Worm (Caenorhabditis elegans) whole organism, late embryonic: ENCODE results near the gene vps-36.

ENCODE experiments used
- C08G9.2 ChIP-seq: sonication (generic microtip); optimal IDR thresholded peaks from 2 replicates; lab custom pipeline; 2016; ENCODE audit warnings: mild to moderate bottlenecking, missing genetic modification characterization, moderate library complexity, missing compliant biosample characterization
- K02D7.2 ChIP-seq: sonication (generic microtip); optimal IDR thresholded peaks from 2 replicates; lab custom pipeline; 2017; ENCODE audit warnings: mild to moderate bottlenecking, missing genetic modification characterization, missing compliant biosample characterization
- Y22D7AL.16 ChIP-seq: sonication (generic microtip); optimal IDR thresholded peaks from 2 replicates; lab custom pipeline; 2016; ENCODE audit warnings: missing genetic modification characterization, missing compliant biosample characterization
- ceh-14 ChIP-seq: sonication (generic microtip); optimal IDR thresholded peaks from 2 replicates; lab custom pipeline; 2016; ENCODE audit warnings: missing genotype, missing genetic modification characterization, missing compliant biosample characterization
- ceh-18 ChIP-seq: sonication (generic microtip); optimal IDR thresholded peaks from 2 replicates; lab custom pipeline; 2016; ENCODE audit warnings: missing genetic modification characterization, missing compliant biosample characterization
- ceh-22 ChIP-seq: sonication (generic microtip); optimal IDR thresholded peaks from 2 replicates; lab custom pipeline; 2017; ENCODE audit warnings: missing biosample characterization, missing genetic modification characterization
- ceh-31 ChIP-seq: sonication (generic microtip); optimal IDR thresholded peaks from 2 replicates; lab custom pipeline; 2016; ENCODE audit warnings: missing genetic modification characterization, missing compliant biosample characterization
- ceh-34 ChIP-seq: sonication (generic microtip); optimal IDR thresholded peaks from 2 replicates; lab custom pipeline; 2016; ENCODE audit warnings: mild to moderate bottlenecking, missing genetic modification characterization, missing compliant biosample characterization
- ceh-48 ChIP-seq: sonication (generic microtip); optimal IDR thresholded peaks from 2 replicates; lab custom pipeline; 2016; ENCODE audit warnings: missing genetic modification characterization, inconsistent platforms, missing compliant biosample characterization
- ceh-6 ChIP-seq: fragments of 200-800 bp; sonication (Bioruptor generic); optimal IDR thresholded peaks from 2 replicates; lab custom pipeline; 2018; ENCODE audit warnings: mild to moderate bottlenecking, missing genetic modification characterization, missing compliant biosample characterization
- ceh-9 ChIP-seq: sonication (generic microtip); optimal IDR thresholded peaks from 2 replicates; lab custom pipeline; 2016; ENCODE audit warnings: mild to moderate bottlenecking, missing genetic modification characterization, inconsistent platforms, missing compliant biosample characterization
- dmd-4 ChIP-seq: sonication (generic microtip); optimal IDR thresholded peaks from 2 replicates; lab custom pipeline; 2016; ENCODE audit warnings: borderline replicate concordance, missing genetic modification characterization, missing compliant biosample characterization
- elt-2 ChIP-seq: sonication (generic microtip); optimal IDR thresholded peaks from 2 replicates; lab custom pipeline; 2016; ENCODE audit warnings: missing genetic modification reagents, missing genetic modification characterization, missing compliant biosample characterization
- ets-4 ChIP-seq: sonication (generic microtip); optimal IDR thresholded peaks from 2 replicates; lab custom pipeline; 2016; ENCODE audit warnings: missing genetic modification characterization, missing compliant biosample characterization
- eyg-1 ChIP-seq: sonication (generic microtip); optimal IDR thresholded peaks from 2 replicates; lab custom pipeline; 2016; ENCODE audit warnings: missing genotype, missing genetic modification characterization, missing compliant biosample characterization
- fax-1 ChIP-seq: sonication (generic microtip); optimal IDR thresholded peaks from 2 replicates; lab custom pipeline; 2016; ENCODE audit warnings: missing genotype, missing genetic modification characterization, missing compliant biosample characterization
- fkh-10 ChIP-seq: fragments of 150-350 bp; optimal IDR thresholded peaks from 2 replicates; lab custom pipeline; 2014; ENCODE audit warnings: missing biosample characterization, missing genetic modification reagents, missing genetic modification characterization
- gmeb-2 ChIP-seq: sonication (generic microtip); optimal IDR thresholded peaks from 2 replicates; lab custom pipeline; 2016; ENCODE audit warnings: missing genetic modification characterization, inconsistent platforms, missing compliant biosample characterization
- hlh-8 ChIP-seq: sonication (generic microtip); optimal IDR thresholded peaks from 2 replicates; lab custom pipeline; 2016; ENCODE audit warnings: missing genotype, missing genetic modification characterization, missing compliant biosample characterization
- lin-11 ChIP-seq: fragments of 200-800 bp; sonication (Bioruptor generic); optimal IDR thresholded peaks from 2 replicates; lab custom pipeline; 2018; ENCODE audit warnings: mild to moderate bottlenecking, missing genetic modification characterization, missing compliant biosample characterization
- mec-3 ChIP-seq: sonication (generic microtip); optimal IDR thresholded peaks from 2 replicates; lab custom pipeline; 2016; ENCODE audit warnings: borderline replicate concordance, missing genetic modification characterization, missing compliant biosample characterization
- nfya-1 ChIP-seq: sonication (generic microtip); optimal IDR thresholded peaks from 2 replicates; lab custom pipeline; 2017; ENCODE audit warnings: missing genetic modification characterization, mild to moderate bottlenecking, missing compliant biosample characterization, antibody characterized with exemption, moderate library complexity
- nhr-232 ChIP-seq: sonication (generic microtip); optimal IDR thresholded peaks from 2 replicates; lab custom pipeline; 2016; ENCODE audit warnings: missing genetic modification characterization, missing compliant biosample characterization
- odd-2 ChIP-seq: sonication (generic microtip); optimal IDR thresholded peaks from 2 replicates; lab custom pipeline; 2017; ENCODE audit warnings: antibody characterized with exemption, mild to moderate bottlenecking, missing genetic modification characterization, missing compliant biosample characterization
- pat-9 ChIP-seq: fragments of 200-800 bp; sonication (Bioruptor generic); optimal IDR thresholded peaks from 2 replicates; lab custom pipeline; 2018; ENCODE audit warnings: mild to moderate bottlenecking, missing genetic modification characterization, moderate library complexity, missing compliant biosample characterization
- pax-1 ChIP-seq: fragments of 150-350 bp; optimal IDR thresholded peaks from 2 replicates; lab custom pipeline; 2014; ENCODE audit warnings: missing biosample characterization, missing genetic modification characterization
- pha-2 ChIP-seq: sonication (generic microtip); optimal IDR thresholded peaks from 2 replicates; lab custom pipeline; 2017; ENCODE audit warnings: mild to moderate bottlenecking, missing genetic modification characterization, missing compliant biosample characterization
- pha-4 ChIP-seq: fragments of 150-350 bp; optimal IDR thresholded peaks from 2 replicates; lab custom pipeline; 2018; ENCODE audit warnings: missing biosample characterization, missing genetic modification reagents, missing genetic modification characterization
- pqm-1 ChIP-seq: sonication (generic microtip); optimal IDR thresholded peaks from 2 replicates; lab custom pipeline; 2016; ENCODE audit warnings: missing genetic modification characterization, missing compliant biosample characterization
- ref-2 ChIP-seq: sonication (generic microtip); optimal IDR thresholded peaks from 2 replicates; lab custom pipeline; 2016; ENCODE audit warnings: missing genetic modification characterization, missing compliant biosample characterization
- rnt-1 ChIP-seq: sonication (generic microtip); optimal IDR thresholded peaks from 2 replicates; lab custom pipeline; 2016; ENCODE audit warnings: missing genetic modification characterization, missing compliant biosample characterization
- sox-4 ChIP-seq: sonication (generic microtip); optimal IDR thresholded peaks from 2 replicates; lab custom pipeline; 2017; ENCODE audit warnings: mild to moderate bottlenecking, missing genetic modification characterization, inconsistent platforms, missing compliant biosample characterization
- syd-9 ChIP-seq: sonication (generic microtip); optimal IDR thresholded peaks from 2 replicates; lab custom pipeline; 2016; ENCODE audit warnings: mild to moderate bottlenecking, missing genetic modification characterization, moderate library complexity, missing compliant biosample characterization
- tbx-2 ChIP-seq: sonication (generic microtip); optimal IDR thresholded peaks from 2 replicates; lab custom pipeline; 2016; ENCODE audit warnings: missing genetic modification characterization, missing compliant biosample characterization
- unc-42 ChIP-seq: sonication (generic microtip); optimal IDR thresholded peaks from 2 replicates; lab custom pipeline; 2016; ENCODE audit warnings: missing genotype, missing genetic modification characterization, missing compliant biosample characterization
- unc-55 ChIP-seq: sonication (generic microtip); optimal IDR thresholded peaks from 2 replicates; lab custom pipeline; 2017; ENCODE audit warnings: missing biosample characterization, missing genetic modification reagents, missing genetic modification characterization
- ztf-16 ChIP-seq: sonication (generic microtip); optimal IDR thresholded peaks from 2 replicates; lab custom pipeline; 2017; ENCODE audit warnings: missing genetic modification characterization, missing compliant biosample characterization

Gene vps-36

ce11 chrV:10961448-10961870 is 990 bp upstream of the vps-36 start:
- peak; percentile 25 for TF ChIP-seq ref-2 (tag; lab: Kevin White, UChicago)
- peak; percentile 1 for TF ChIP-seq nfya-1 (tag; lab: Kevin White, UChicago)
- TF ChIP-seq unc-55 (GFP tag; lab: Kevin White, UChicago) = peak; percentile 68
- peak; percentile 48 for TF ChIP-seq tbx-2 (tag; lab: Kevin White, UChicago)
- TF ChIP-seq ceh-34 (tag; lab: Kevin White, UChicago) = peak; percentile 44
- TF ChIP-seq rnt-1 = peak; percentile 48
- TF ChIP-seq C08G9.2 = peak; percentile 22
- TF ChIP-seq ceh-14 (tag; lab: Kevin White, UChicago) = peak; percentile 75
- TF ChIP-seq ceh-48 (tag; lab: Kevin White, UChicago) = no peak
- TF ChIP-seq mec-3 = peak; percentile 49
- TF ChIP-seq ceh-31 (tag; lab: Kevin White, UChicago) = peak; percentile 62
- peak; percentile 94 for TF ChIP-seq unc-42 (tag; lab: Kevin White, UChicago)
- TF ChIP-seq ceh-18 (tag; lab: Kevin White, UChicago) = peak; percentile 93
- TF ChIP-seq lin-11 (tag; lab: Kevin White, UChicago) = no peak
- no peak for TF ChIP-seq ztf-16
- TF ChIP-seq fax-1 (tag; lab: Kevin White, UChicago) = peak; percentile 27
- no peak for TF ChIP-seq pha-2 (tag; lab: Kevin White, UChicago)

ce11 chrV:10958322-10958900 is 2.1 kb downstream of the vps-36 start, which contains the start of gene pigt-1:
Gene pigt-1 (minus strand): TSS chrV:10958821.
- no peak for TF ChIP-seq ets-4
- no peak for TF ChIP-seq ceh-6 (GFP tag; lab: Kevin White, UChicago)
- TF ChIP-seq pat-9 (tag; lab: Kevin White, UChicago) = no peak
- TF ChIP-seq unc-42 (tag; lab: Kevin White, UChicago) = no peak
- no peak for TF ChIP-seq ceh-31 (tag; lab: Kevin White, UChicago)
- no peak for TF ChIP-seq fax-1 (tag; lab: Kevin White, UChicago)
- no peak for TF ChIP-seq pha-4
- no peak for TF ChIP-seq sox-4 (tag; lab: Kevin White, UChicago)
- TF ChIP-seq pax-1 (tag; lab: Kevin White, UChicago) = no peak
- TF ChIP-seq ceh-9 (tag; lab: Kevin White, UChicago) = no peak
- TF ChIP-seq hlh-8 = no peak
- no peak for TF ChIP-seq gmeb-2
- TF ChIP-seq eyg-1 (tag; lab: Kevin White, UChicago) = no peak
- no peak for TF ChIP-seq pqm-1
- TF ChIP-seq syd-9 (tag; lab: Kevin White, UChicago) = no peak
- no peak for TF ChIP-seq dmd-4 (tag; lab: Kevin White, UChicago)
- no peak for TF ChIP-seq fkh-10 (GFP tag; lab: Kevin White, UChicago)
- no peak for TF ChIP-seq nhr-232
- TF ChIP-seq, all 69 proteins: peak for 0

ce11 chrV:10955681-10956476 is 4.6 kb downstream of the vps-36 start, which contains the start of gene F17C11.13:
Gene F17C11.13 (plus strand): TSS chrV:10955923.
- TF ChIP-seq Y22D7AL.16 (tag; lab: Kevin White, UChicago) (no peak), odd-2 (tag; lab: Kevin White, UChicago) (no peak), elt-2 (no peak)
- TF ChIP-seq, all 69 proteins: peak for 0

ce11 chrV:10954832-10955231 is 5.6 kb downstream of the vps-36 start, which contains the start of gene F17C11.6:
Gene F17C11.6 (plus strand): TSS chrV:10955121.
- no peak for TF ChIP-seq ceh-48 (tag; lab: Kevin White, UChicago)
- TF ChIP-seq K02D7.2 (tag; lab: Kevin White, UChicago) = no peak
- no peak for TF ChIP-seq ceh-22 (tag; lab: Kevin White, UChicago)
- TF ChIP-seq ref-2 (tag; lab: Kevin White, UChicago) = no peak
- TF ChIP-seq hlh-8 = no peak
- TF ChIP-seq ceh-14 (tag; lab: Kevin White, UChicago) = no peak
- no peak for TF ChIP-seq ceh-6 (GFP tag; lab: Kevin White, UChicago)
- no peak for TF ChIP-seq ceh-34 (tag; lab: Kevin White, UChicago)
- TF ChIP-seq, all 69 proteins: peak for 0
